Worm (Caenorhabditis elegans) whole organism, mixed stage, embryonic: ENCODE data around the gene ints-6.

Experiments
- flh-1 ChIP-seq: fragments of 200-800 bp; sonication (Bioruptor generic); optimal IDR thresholded peaks from 2 replicates; lab custom pipeline; 2018; ENCODE audit warnings: mild to moderate bottlenecking, missing genetic modification characterization, moderate library complexity, missing compliant biosample characterization
- nhr-12 ChIP-seq: fragments of 150-350 bp; optimal IDR thresholded peaks from 2 replicates; lab custom pipeline; 2014; ENCODE audit warnings: missing biosample characterization, missing genetic modification characterization
- unc-39 ChIP-seq: fragments of 150-350 bp; optimal IDR thresholded peaks from 2 replicates; lab custom pipeline; 2014; ENCODE audit warnings: missing biosample characterization, missing genetic modification characterization

DNA sequence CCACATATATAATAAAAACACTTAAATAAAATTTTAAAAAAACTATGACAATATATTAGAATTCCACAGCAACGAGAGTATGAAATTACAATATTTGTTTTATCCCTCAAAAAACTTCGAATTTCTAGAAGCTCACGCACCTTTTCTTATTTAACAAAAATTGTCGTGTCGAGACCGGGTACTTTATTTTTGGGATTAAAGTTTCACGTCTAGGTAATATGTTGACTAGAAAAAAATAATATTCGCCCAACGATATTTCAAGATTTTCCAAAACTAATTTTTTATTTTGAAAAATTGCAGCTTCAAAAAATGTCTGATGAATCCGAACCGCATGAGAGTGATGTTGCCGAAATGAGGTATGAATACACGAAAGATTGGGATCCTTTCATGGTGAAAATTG is 47.1 kb upstream of the ints-6 start, which contains the start of gene C49C8.3:
- TF ChIP-seq nhr-12 (tag; lab: Kevin White, UChicago), result no peak
- TF ChIP-seq unc-39 (tag; lab: Kevin White, UChicago), result no peak
- no peak for TF ChIP-seq flh-1
